Fruit fly (Drosophila melanogaster) whole organism, embryonic: Measurements from ENCODE around the gene east.

ENCODE experiments used
- B-H1 ChIP-seq: fragments of 200-800 bp; sonication (Bioruptor generic); IDR thresholded peaks from 3 replicates; pipeline ENCODE4 v1.3.6; 2022; ENCODE audit warnings: missing biosample characterization, missing genetic modification characterization
- B-H2 ChIP-seq: fragments of 200-800 bp; sonication (Bioruptor generic); optimal IDR thresholded peaks from 2 replicates; lab custom pipeline; 2018; ENCODE audit warnings: missing biosample characterization, mild to moderate bottlenecking, missing genetic modification characterization
- Bteb2 ChIP-seq: fragments of 200-800 bp; sonication (Bioruptor generic); optimal IDR thresholded peaks from 2 replicates; lab custom pipeline; 2016; ENCODE audit warnings: missing biosample characterization, missing genetic modification characterization
- CG10959 ChIP-seq: fragments of 200-800 bp; sonication (Bioruptor generic); IDR thresholded peaks from 2 replicates; pipeline ENCODE4 v1.3.6; 2022; ENCODE audit warnings: missing biosample characterization, missing genetic modification characterization
- CG11085 ChIP-seq: fragments of 200-800 bp; sonication (Bioruptor generic); IDR thresholded peaks from 2 replicates; pipeline ENCODE4 v1.3.6; 2022; ENCODE audit warnings: missing biosample characterization, missing genetic modification characterization
- CG11093 ChIP-seq: fragments of 200-800 bp; sonication (Bioruptor generic); IDR thresholded peaks from 3 replicates; pipeline ENCODE4 v1.3.6; 2022; ENCODE audit warnings: missing biosample characterization, missing genetic modification characterization
- CG12769 ChIP-seq: fragments of 200-800 bp; sonication (Bioruptor generic); optimal IDR thresholded peaks from 2 replicates; lab custom pipeline; 2019; ENCODE audit warnings: missing biosample characterization, mild to moderate bottlenecking, missing genetic modification characterization, moderate library complexity
- CG13123 ChIP-seq: fragments of 200-800 bp; sonication (Bioruptor generic); optimal IDR thresholded peaks from 2 replicates; lab custom pipeline; 2016; ENCODE audit warnings: missing biosample characterization, missing genetic modification characterization
- CG14050 ChIP-seq: fragments of 200-800 bp; sonication (Bioruptor generic); IDR thresholded peaks from 3 replicates; pipeline ENCODE4 v1.3.6; 2022; ENCODE audit warnings: missing biosample characterization, missing genetic modification characterization
- CG14667 ChIP-seq: fragments of 200-800 bp; sonication (Bioruptor generic); IDR thresholded peaks from 2 replicates; pipeline ENCODE4 v1.3.6; 2022; ENCODE audit warnings: missing biosample characterization, missing genetic modification characterization
- CG15479 ChIP-seq: fragments of 200-800 bp; sonication (Bioruptor generic); optimal IDR thresholded peaks from 3 replicates; lab custom pipeline; 2019; ENCODE audit warnings: missing biosample characterization, mild to moderate bottlenecking, missing genetic modification characterization, moderate library complexity
- CG17328 ChIP-seq: fragments of 200-800 bp; sonication (Bioruptor generic); IDR thresholded peaks from 2 replicates; pipeline ENCODE4 v1.3.6; 2022; ENCODE audit warnings: missing biosample characterization, missing genetic modification characterization
- CG2120 ChIP-seq: fragments of 200-800 bp; sonication (Bioruptor generic); optimal IDR thresholded peaks from 3 replicates; lab custom pipeline; 2016; ENCODE audit warnings: missing biosample characterization, missing genetic modification characterization
- CG34376 ChIP-seq: fragments of 200-800 bp; sonication (Bioruptor generic); optimal IDR thresholded peaks from 2 replicates; lab custom pipeline; 2018; ENCODE audit warnings: missing biosample characterization, mild to moderate bottlenecking, missing genetic modification characterization
- CG4328 ChIP-seq: fragments of 200-800 bp; sonication (Bioruptor generic); optimal IDR thresholded peaks from 3 replicates; lab custom pipeline; 2017; ENCODE audit warnings: missing biosample characterization, missing genetic modification reagents, missing genetic modification characterization
- CG7745 ChIP-seq: fragments of 200-800 bp; sonication (Bioruptor generic); optimal IDR thresholded peaks from 2 replicates; lab custom pipeline; 2018; ENCODE audit warnings: missing biosample characterization, mild to moderate bottlenecking, missing genetic modification characterization, moderate library complexity
- CG7786 ChIP-seq: fragments of 200-800 bp; sonication (Bioruptor generic); optimal IDR thresholded peaks from 2 replicates; lab custom pipeline; 2016; ENCODE audit warnings: missing biosample characterization, missing genetic modification characterization
- CG9876 ChIP-seq: fragments of 200-800 bp; sonication (Bioruptor generic); optimal IDR thresholded peaks from 2 replicates; lab custom pipeline; 2016; ENCODE audit warnings: missing biosample characterization, missing genetic modification characterization
- CTCF ChIP-seq: fragments of 200-800 bp; sonication (Bioruptor generic); optimal IDR thresholded peaks from 2 replicates; lab custom pipeline; 2017; ENCODE audit warnings: missing biosample characterization, mild to moderate bottlenecking, missing genetic modification characterization, moderate library complexity
- CrebB ChIP-seq: fragments of 200-800 bp; sonication (Bioruptor generic); optimal IDR thresholded peaks from 3 replicates; lab custom pipeline; 2018; ENCODE audit warnings: missing biosample characterization, mild to moderate bottlenecking, missing genetic modification characterization
- Lhr ChIP-seq: fragments of 200-800 bp; sonication (Bioruptor generic); optimal IDR thresholded peaks from 3 replicates; lab custom pipeline; 2017; ENCODE audit warnings: mild to moderate bottlenecking, missing biosample characterization, missing genetic modification reagents, missing genetic modification characterization
- Lpt ChIP-seq: fragments of >200 bp; optimal IDR thresholded peaks from 2 replicates; lab custom pipeline; 2018; ENCODE audit warnings: missing biosample characterization, missing genetic modification characterization
- Meics ChIP-seq: fragments of 200-800 bp; sonication (Bioruptor generic); optimal IDR thresholded peaks from 2 replicates; lab custom pipeline; 2017; ENCODE audit warnings: missing biosample characterization, mild to moderate bottlenecking, missing genetic modification characterization
- Neu2 ChIP-seq: fragments of 200-800 bp; sonication (Bioruptor generic); optimal IDR thresholded peaks from 3 replicates; lab custom pipeline; 2016; ENCODE audit warnings: missing biosample characterization, missing genetic modification characterization, borderline replicate concordance
- Optix ChIP-seq: fragments of 200-800 bp; sonication (Bioruptor generic); IDR thresholded peaks from 3 replicates; pipeline ENCODE4 v1.3.6; 2022; ENCODE audit warnings: missing biosample characterization, missing genetic modification characterization
- PHDP ChIP-seq: fragments of 200-800 bp; sonication (Bioruptor generic); optimal IDR thresholded peaks from 3 replicates; lab custom pipeline; 2018; ENCODE audit warnings: missing biosample characterization, mild to moderate bottlenecking, missing genetic modification characterization, moderate library complexity
- Stat92E ChIP-seq, 3 experiments: fragments of >200 bp in 2 of 3; fragments of 200-800 bp in 1 of 3; sonication (Bioruptor generic) in 1 of 3; optimal IDR thresholded peaks; 2 replicates each; lab custom pipeline; 2017 to 2019; ENCODE audit warnings: missing biosample characterization in 3 of 3, missing genetic modification characterization in 3 of 3, mild to moderate bottlenecking in 1 of 3, moderate library complexity in 1 of 3
- Tbp ChIP-seq: fragments of >200 bp; optimal IDR thresholded peaks from 2 replicates; lab custom pipeline; 2018; ENCODE audit warnings: missing biosample characterization, missing genetic modification characterization
- YL-1 ChIP-seq: fragments of 200-800 bp; sonication (Bioruptor generic); optimal IDR thresholded peaks from 3 replicates; lab custom pipeline; 2017; ENCODE audit warnings: missing biosample characterization, mild to moderate bottlenecking, missing genetic modification characterization
- ac ChIP-seq: fragments of 200-800 bp; sonication (Bioruptor generic); optimal IDR thresholded peaks from 3 replicates; lab custom pipeline; 2017; ENCODE audit warnings: missing biosample characterization, mild to moderate bottlenecking, missing genetic modification characterization
- aop ChIP-seq: fragments of 200-800 bp; sonication (Bioruptor generic); IDR thresholded peaks from 2 replicates; pipeline ENCODE4 v1.3.6; 2022; ENCODE audit warnings: missing biosample characterization, missing genetic modification characterization
- ara ChIP-seq: fragments of 200-800 bp; sonication (Bioruptor generic); IDR thresholded peaks from 2 replicates; pipeline ENCODE4 v1.3.6; 2022; ENCODE audit warnings: missing biosample characterization, missing genetic modification characterization
- ash1 ChIP-seq: fragments of 200-800 bp; sonication (Bioruptor generic); optimal IDR thresholded peaks from 2 replicates; lab custom pipeline; 2018; ENCODE audit warnings: missing biosample characterization, mild to moderate bottlenecking, missing genetic modification characterization
- bbx ChIP-seq: fragments of 200-800 bp; sonication (Bioruptor generic); IDR thresholded peaks from 2 replicates; pipeline ENCODE4 v1.3.6; 2022; ENCODE audit warnings: missing biosample characterization, missing genetic modification characterization; ENCODE audit not compliant: partially characterized antibody
- caup ChIP-seq: fragments of 200-800 bp; sonication (Bioruptor generic); optimal IDR thresholded peaks from 3 replicates; lab custom pipeline; 2017; ENCODE audit warnings: missing biosample characterization, mild to moderate bottlenecking, missing genetic modification characterization, moderate library complexity; ENCODE audit not compliant: severe bottlenecking
- ci ChIP-seq: fragments of 200-800 bp; sonication (Bioruptor generic); IDR thresholded peaks from 3 replicates; pipeline ENCODE4 v1.3.6; 2022; ENCODE audit warnings: missing biosample characterization, missing genetic modification characterization
- disco-r ChIP-seq: fragments of 200-800 bp; sonication (Bioruptor generic); optimal IDR thresholded peaks from 2 replicates; lab custom pipeline; 2016; ENCODE audit warnings: missing biosample characterization, missing genetic modification characterization
- esg ChIP-seq: fragments of 200-800 bp; sonication (Bioruptor generic); conservative IDR thresholded peaks from 2 replicates; pipeline ENCODE4 v1.3.6; 2022; ENCODE audit warnings: missing biosample characterization, missing genetic modification characterization
- ewg ChIP-seq: fragments of 200-800 bp; sonication (Bioruptor generic); optimal IDR thresholded peaks from 3 replicates; lab custom pipeline; 2017; ENCODE audit warnings: mild to moderate bottlenecking, missing biosample characterization, missing genetic modification reagents, missing genetic modification characterization
- inv ChIP-seq: fragments of 200-800 bp; sonication (Bioruptor generic); IDR thresholded peaks from 2 replicates; pipeline ENCODE4 v1.3.6; 2022; ENCODE audit warnings: missing biosample characterization, missing genetic modification characterization; ENCODE audit not compliant: partially characterized antibody
- jigr1 ChIP-seq: fragments of 200-800 bp; sonication (Bioruptor generic); IDR thresholded peaks from 3 replicates; pipeline ENCODE4 v1.3.6; 2022; ENCODE audit warnings: missing biosample characterization, missing genetic modification characterization
- kay ChIP-seq: fragments of 200-800 bp; sonication (Bioruptor generic); optimal IDR thresholded peaks from 2 replicates; lab custom pipeline; 2016; ENCODE audit warnings: missing biosample characterization, missing genetic modification characterization
- ken ChIP-seq: fragments of 200-800 bp; sonication (Bioruptor generic); IDR thresholded peaks from 3 replicates; pipeline ENCODE4 v1.3.6; 2022; ENCODE audit warnings: missing biosample characterization, missing genetic modification characterization
- lilli ChIP-seq: fragments of 200-800 bp; sonication (Bioruptor generic); optimal IDR thresholded peaks from 3 replicates; lab custom pipeline; 2016; ENCODE audit warnings: missing biosample characterization, missing genetic modification characterization
- mam ChIP-seq: fragments of 200-800 bp; sonication (Bioruptor generic); optimal IDR thresholded peaks from 3 replicates; lab custom pipeline; 2016; ENCODE audit warnings: missing biosample characterization, missing genetic modification characterization
- onecut ChIP-seq: fragments of 200-800 bp; sonication (Bioruptor generic); IDR thresholded peaks from 2 replicates; pipeline ENCODE4 v1.3.6; 2022; ENCODE audit warnings: missing biosample characterization, missing genetic modification characterization
- pzg ChIP-seq: fragments of 200-800 bp; sonication (Bioruptor generic); optimal IDR thresholded peaks from 3 replicates; lab custom pipeline; 2018; ENCODE audit warnings: missing biosample characterization, mild to moderate bottlenecking, missing genetic modification characterization, moderate library complexity
- ranshi ChIP-seq: fragments of 200-800 bp; sonication (Bioruptor generic); IDR thresholded peaks from 2 replicates; pipeline ENCODE4 v1.3.6; 2022; ENCODE audit warnings: missing biosample characterization, missing genetic modification characterization
- sens-2 ChIP-seq: fragments of 200-800 bp; sonication (Bioruptor generic); IDR thresholded peaks from 2 replicates; pipeline ENCODE4 v1.3.6; 2022; ENCODE audit warnings: missing biosample characterization, missing genetic modification characterization
- tio ChIP-seq: fragments of 200-800 bp; sonication (Bioruptor generic); optimal IDR thresholded peaks from 2 replicates; lab custom pipeline; 2017; ENCODE audit warnings: missing biosample characterization, missing genetic modification characterization, inconsistent platforms
- trem ChIP-seq: fragments of 200-800 bp; optimal IDR thresholded peaks from 3 replicates; lab custom pipeline; 2019; ENCODE audit warnings: missing biosample characterization, mild to moderate bottlenecking, missing genetic modification characterization, moderate library complexity

Gene east

dm6 chrX:2010010-2010873 lies at the start of gene east (continued):
- TF ChIP-seq pzg (GFP tag; lab: Kevin White, UChicago) (no peak), CG11085 (GFP tag; lab: Robert Waterston, UW) (no peak), ara (GFP tag; lab: Robert Waterston, UW) (0 out of 2 replicates have a peak, but pooled peaks have one; percentile 3), Meics (GFP tag; lab: Kevin White, UChicago) (no peak), aop (GFP tag; lab: Robert Waterston, UW) (no peak), caup (GFP tag; lab: Kevin White, UChicago) (no peak), CG2120 (GFP tag; lab: Kevin White, UChicago) (no peak), Neu2 (no peak), mam (GFP tag; lab: Kevin White, UChicago) (no peak), esg (GFP tag; lab: Robert Waterston, UW) (no peak), ci (GFP tag; lab: Robert Waterston, UW) (peak; percentile 23; the same call in 1 of the 3 replicates), CG7786 (GFP tag; lab: Kevin White, UChicago) (no peak), Lhr (GFP tag; lab: Kevin White, UChicago) (no peak), CG15479 (GFP tag; lab: Kevin White, UChicago) (no peak), ash1 (no peak), lilli (no peak), CG4328 (GFP tag; lab: Kevin White, UChicago) (no peak), Lpt (no peak), Stat92E (GFP tag; optimal IDR thresholded peaks at IDR 0.05; lab: Kevin White, UChicago) (no peak), ranshi (no peak), inv (no peak), Optix (GFP tag; lab: Robert Waterston, UW) (no peak), PHDP (no peak), CTCF (no peak), Tbp (no peak), CG7745 (tag; lab: Kevin White, UChicago) (no peak), B-H2 (GFP tag; lab: Kevin White, UChicago) (no peak), CG34376 (peak; percentile 44), Bteb2 (no peak), CG12769 (tag; lab: Kevin White, UChicago) (no peak), CrebB (tag; lab: Kevin White, UChicago) (no peak), B-H1 (GFP tag; lab: Robert Waterston, UW) (no peak), CG10959 (no peak), jigr1 (no peak), bbx (GFP tag; lab: Robert Waterston, UW) (no peak), YL-1 (GFP tag; lab: Kevin White, UChicago) (peak; percentile 70), kay (GFP tag; lab: Kevin White, UChicago) (no peak), onecut (GFP tag; lab: Robert Waterston, UW) (no peak), CG14667 (GFP tag; lab: Robert Waterston, UW) (no peak), disco-r (GFP tag; lab: Kevin White, UChicago) (no peak), ac (no peak), trem (tag; lab: Kevin White, UChicago) (no peak), CG17328 (GFP tag; lab: Robert Waterston, UW) (no peak), tio (GFP tag; lab: Kevin White, UChicago) (no peak), sens-2 (no peak), ewg (GFP tag; lab: Kevin White, UChicago) (no peak), ken (GFP tag; lab: Robert Waterston, UW) (no peak), CG9876 (no peak), CG14050 (GFP tag; lab: Robert Waterston, UW) (no peak), CG11093 (GFP tag; lab: Robert Waterston, UW) (no peak), CG13123 (no peak)
